Fruit fly (Drosophila melanogaster): ENCODE measurements around the gene JTBR.

Gene JTBR

DNA sequence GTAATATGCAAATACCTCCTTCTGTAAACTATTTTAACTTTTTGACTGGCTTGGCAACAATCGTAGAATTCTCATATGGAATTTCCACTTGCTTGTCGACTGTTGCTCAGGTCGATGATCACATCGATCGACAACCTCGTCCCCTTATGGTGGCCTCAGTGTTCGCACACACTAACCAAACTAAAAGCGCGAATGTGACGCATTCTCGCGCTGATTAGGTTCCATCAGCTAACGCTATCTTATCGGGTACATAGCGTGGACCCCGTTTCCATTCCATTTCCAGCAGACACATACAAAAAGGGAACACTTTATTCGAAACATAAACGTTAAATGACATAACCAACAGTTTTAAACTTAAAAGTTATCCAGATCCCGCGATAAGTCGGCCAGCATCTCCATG is 13.3 kb downstream of the JTBR start:
- TF ChIP-seq CG34376 (GFP tag; optimal IDR thresholded peaks at IDR 0.05), result peak; percentile 65
- TF ChIP-seq Dbx (GFP tag; IDR thresholded peaks at IDR 0.05), result 0 out of 3 replicates have a peak, but pooled peaks have one; percentile 8
- TF ChIP-seq Nf-YB (GFP tag; optimal IDR thresholded peaks at IDR 0.05), result no peak
- TF ChIP-seq pho (GFP tag; optimal IDR thresholded peaks at IDR 0.05), result no peak
- no peak for TF ChIP-seq E2f2 (GFP tag; IDR thresholded peaks at IDR 0.05)
- no peak for TF ChIP-seq Ssrp (tag; optimal IDR thresholded peaks at IDR 0.05)
- peak; percentile 28 for TF ChIP-seq kay (GFP tag; optimal IDR thresholded peaks at IDR 0.05)
- peak; percentile 3 for TF ChIP-seq grn (GFP tag; optimal IDR thresholded peaks at IDR 0.05)
- no peak for TF ChIP-seq Mad (GFP tag; optimal IDR thresholded peaks at IDR 0.05)
- TF ChIP-seq sug (tag; optimal IDR thresholded peaks at IDR 0.05), result peak; percentile 66
- no peak for TF ChIP-seq CG8089 (GFP tag; optimal IDR thresholded peaks at IDR 0.05)
- no peak for TF ChIP-seq CG7372 (GFP tag; IDR thresholded peaks at IDR 0.05)
- peak; percentile 18 for TF ChIP-seq HmgZ (tag; optimal IDR thresholded peaks at IDR 0.05)
- peak in 1 of 2 experiments; percentile 66 for TF ChIP-seq Pdp1 (GFP tag; optimal IDR thresholded peaks at IDR 0.05)
- TF ChIP-seq mirr (GFP tag; optimal IDR thresholded peaks at IDR 0.05), result peak; percentile 34
- no peak for TF ChIP-seq nau (GFP tag; optimal IDR thresholded peaks at IDR 0.05)
- no peak for TF ChIP-seq Poxn (GFP tag; IDR thresholded peaks at IDR 0.05)
- TF ChIP-seq dan (GFP tag; IDR thresholded peaks at IDR 0.05), result no peak
- TF ChIP-seq D19A (tag; optimal IDR thresholded peaks at IDR 0.05), result no peak
- no peak for TF ChIP-seq CG9797 (GFP tag; optimal IDR thresholded peaks at IDR 0.05)
- TF ChIP-seq ase (GFP tag; IDR thresholded peaks at IDR 0.05), result no peak
- TF ChIP-seq CG43689 (GFP tag; IDR thresholded peaks at IDR 0.05), result no peak
- TF ChIP-seq cg (GFP tag; optimal IDR thresholded peaks at IDR 0.05), result no peak
- peak; percentile 55 for TF ChIP-seq CG10543 (GFP tag; optimal IDR thresholded peaks at IDR 0.05)
- TF ChIP-seq CG11695 (GFP tag; IDR thresholded peaks at IDR 0.05), result no peak
- no peak for TF ChIP-seq Ada2b (GFP tag; IDR thresholded peaks at IDR 0.05)
- TF ChIP-seq corto (GFP tag; optimal IDR thresholded peaks at IDR 0.05), result no peak
- peak; percentile 97 for TF ChIP-seq Hey (tag; optimal IDR thresholded peaks at IDR 0.05)
- no peak for TF ChIP-seq CG17912 (GFP tag; optimal IDR thresholded peaks at IDR 0.05)
- no peak for TF ChIP-seq tx (GFP tag; optimal IDR thresholded peaks at IDR 0.05)
- TF ChIP-seq Eip74EF (GFP tag; optimal IDR thresholded peaks at IDR 0.05), result no peak
- no peak for TF ChIP-seq scrt (GFP tag; optimal IDR thresholded peaks at IDR 0.05)
- no peak for TF ChIP-seq CG6654 (GFP tag; optimal IDR thresholded peaks at IDR 0.05)
- TF ChIP-seq CG6683 (GFP tag; optimal IDR thresholded peaks at IDR 0.05), result no peak
- TF ChIP-seq HLH54F (GFP tag; optimal IDR thresholded peaks at IDR 0.05), result no peak
- TF ChIP-seq GATAe (GFP tag; conservative IDR thresholded peaks at IDR 0.05), result peak; percentile 57
- no peak for TF ChIP-seq CG6689 (GFP tag; IDR thresholded peaks at IDR 0.05)
- TF ChIP-seq CG14965 (GFP tag; optimal IDR thresholded peaks at IDR 0.05; ENCODE audit: borderline replicate concordance), result no peak
- no peak for TF ChIP-seq dpn (GFP tag; optimal IDR thresholded peaks at IDR 0.05)
- no peak for TF ChIP-seq Drgx (GFP tag; IDR thresholded peaks at IDR 0.05)
- no peak for TF ChIP-seq CG12219 (GFP tag; optimal IDR thresholded peaks at IDR 0.05)
- TF ChIP-seq CG17359 (tag; optimal IDR thresholded peaks at IDR 0.05), result no peak
- no peak for TF ChIP-seq croc (GFP tag; conservative IDR thresholded peaks at IDR 0.05)
- no peak for TF ChIP-seq Hsf (GFP tag; optimal IDR thresholded peaks at IDR 0.05)
- TF ChIP-seq pfk (GFP tag; optimal IDR thresholded peaks at IDR 0.05), result peak; percentile 55
- no peak for TF ChIP-seq CG31365 (tag; optimal IDR thresholded peaks at IDR 0.05)
- TF ChIP-seq pnt (GFP tag; optimal IDR thresholded peaks at IDR 0.05), result no peak
- peak; percentile 78 for TF ChIP-seq sd (tag; optimal IDR thresholded peaks at IDR 0.05)
- no peak for TF ChIP-seq Dip3 (GFP tag; optimal IDR thresholded peaks at IDR 0.05)
- TF ChIP-seq exex (tag; optimal IDR thresholded peaks at IDR 0.05), result peak; percentile 69
- TF ChIP-seq NfI (GFP tag; optimal IDR thresholded peaks at IDR 0.05), result no peak
